Worm (Caenorhabditis elegans): ENCODE measurements around the gene T08G5.2.

ce11 chrV:14028256-14028743 lies 2.2 kb upstream of the T08G5.2 start:
- TF ChIP-seq elt-1 (tag; optimal IDR thresholded peaks at IDR 0.05) (no peak), nhr-12 (tag; optimal IDR thresholded peaks at IDR 0.05) (no peak), fos-1 (tag; optimal IDR thresholded peaks at IDR 0.05) (peak; percentile 4), lin-13 (GFP tag; optimal IDR thresholded peaks at IDR 0.05) (peak; percentile 29)
